Worm (Caenorhabditis elegans) whole organism, L3 larva: ENCODE results near the gene prx-19.

Experiments
- R02D3.7 ChIP-seq: fragments of 150-350 bp; optimal IDR thresholded peaks from 2 replicates; lab custom pipeline; 2014; ENCODE audit warnings: missing biosample characterization, missing genetic modification characterization
- aly-2 ChIP-seq: fragments of 150-350 bp; optimal IDR thresholded peaks from 2 replicates; lab custom pipeline; 2014; ENCODE audit warnings: missing biosample characterization, missing genetic modification characterization
- daf-12 ChIP-seq: fragments of 150-350 bp; optimal IDR thresholded peaks from 2 replicates; lab custom pipeline; 2014; ENCODE audit warnings: missing biosample characterization, missing genetic modification reagents, missing genetic modification characterization
- egl-27 ChIP-seq: sonication (generic microtip); optimal IDR thresholded peaks from 4 replicates; lab custom pipeline; 2017; ENCODE audit warnings: missing biosample characterization, missing genetic modification reagents, missing genetic modification characterization
- elt-1 ChIP-seq: fragments of 150-350 bp; optimal IDR thresholded peaks from 2 replicates; lab custom pipeline; 2014; ENCODE audit warnings: missing biosample characterization, missing genetic modification characterization
- elt-2 ChIP-seq: sonication (generic microtip); optimal IDR thresholded peaks from 2 replicates; lab custom pipeline; 2016; ENCODE audit warnings: missing genetic modification reagents, mild to moderate bottlenecking, missing genetic modification characterization, missing compliant biosample characterization
- elt-3 ChIP-seq, 3 experiments: fragments of 150-350 bp in 1 of 3; sonication (generic microtip) in 2 of 3; optimal IDR thresholded peaks; 2 replicates in 2 of 3; 4 replicates in 1 of 3; lab custom pipeline; 2014 to 2017; ENCODE audit warnings: missing biosample characterization in 3 of 3, missing genetic modification characterization in 3 of 3
- eor-1 ChIP-seq, 2 experiments: fragments of 150-350 bp; optimal IDR thresholded peaks; 2 replicates each; lab custom pipeline; 2014 to 2018; ENCODE audit warnings: missing biosample characterization in 2 of 2, missing genetic modification characterization in 2 of 2
- fkh-10 ChIP-seq: sonication (generic microtip); optimal IDR thresholded peaks from 2 replicates; lab custom pipeline; 2017; ENCODE audit warnings: missing biosample characterization, missing genetic modification reagents, missing genetic modification characterization
- fos-1 ChIP-seq: fragments of 150-350 bp; optimal IDR thresholded peaks from 2 replicates; lab custom pipeline; 2014; ENCODE audit warnings: missing biosample characterization, missing genetic modification characterization
- hmg-11 ChIP-seq: sonication (generic microtip); optimal IDR thresholded peaks from 2 replicates; lab custom pipeline; 2016; ENCODE audit warnings: missing genetic modification characterization, missing compliant biosample characterization
- jun-1 ChIP-seq: fragments of 150-350 bp; optimal IDR thresholded peaks from 2 replicates; lab custom pipeline; 2014; ENCODE audit warnings: missing biosample characterization, missing genetic modification reagents, missing genetic modification characterization
- lin-15B ChIP-seq: fragments of 150-350 bp; optimal IDR thresholded peaks from 2 replicates; lab custom pipeline; 2014; ENCODE audit warnings: missing biosample characterization, missing genetic modification characterization
- lin-39 ChIP-seq: fragments of 150-350 bp; optimal IDR thresholded peaks from 2 replicates; lab custom pipeline; 2018; ENCODE audit warnings: missing biosample characterization, missing genetic modification reagents, missing genetic modification characterization
- lsy-12 ChIP-seq: sonication (generic microtip); optimal IDR thresholded peaks from 2 replicates; lab custom pipeline; 2016; ENCODE audit warnings: mild to moderate bottlenecking, missing genetic modification characterization, missing compliant biosample characterization
- mdl-1 ChIP-seq: fragments of 150-350 bp; optimal IDR thresholded peaks from 2 replicates; lab custom pipeline; 2014; ENCODE audit warnings: missing biosample characterization, missing genetic modification characterization
- nfya-1 ChIP-seq: sonication (generic microtip); optimal IDR thresholded peaks from 2 replicates; lab custom pipeline; 2017; ENCODE audit warnings: missing genetic modification characterization, mild to moderate bottlenecking, missing compliant biosample characterization, antibody characterized with exemption, moderate library complexity; ENCODE audit not compliant: insufficient read depth
- nhr-11 ChIP-seq: fragments of 150-350 bp; optimal IDR thresholded peaks from 2 replicates; lab custom pipeline; 2014; ENCODE audit warnings: missing biosample characterization, missing genetic modification characterization
- nhr-12 ChIP-seq: fragments of 150-350 bp; optimal IDR thresholded peaks from 2 replicates; lab custom pipeline; 2014; ENCODE audit warnings: missing biosample characterization, missing genetic modification characterization
- nhr-23 ChIP-seq: fragments of 150-350 bp; optimal IDR thresholded peaks from 2 replicates; lab custom pipeline; 2014; ENCODE audit warnings: missing biosample characterization, missing genetic modification reagents, missing genetic modification characterization
- nhr-25 ChIP-seq: sonication (generic microtip); optimal IDR thresholded peaks from 2 replicates; lab custom pipeline; 2017; ENCODE audit warnings: missing biosample characterization, missing genetic modification characterization
- nhr-28 ChIP-seq: fragments of 150-350 bp; optimal IDR thresholded peaks from 2 replicates; lab custom pipeline; 2014; ENCODE audit warnings: missing biosample characterization, missing genetic modification characterization
- nhr-43 ChIP-seq: sonication (generic microtip); optimal IDR thresholded peaks from 2 replicates; lab custom pipeline; 2016; ENCODE audit warnings: mild to moderate bottlenecking, missing genetic modification characterization, missing compliant biosample characterization; ENCODE audit not compliant: poor library complexity, severe bottlenecking
- nhr-76 ChIP-seq: fragments of 150-350 bp; sonication (generic microtip); optimal IDR thresholded peaks from 5 replicates; lab custom pipeline; 2014; ENCODE audit warnings: missing biosample characterization, missing genetic modification characterization
- pha-4 ChIP-seq: fragments of 150-350 bp; optimal IDR thresholded peaks from 2 replicates; lab custom pipeline; 2014; ENCODE audit warnings: missing biosample characterization, missing genetic modification reagents, missing genetic modification characterization
- pqm-1 ChIP-seq: fragments of 150-350 bp; optimal IDR thresholded peaks from 2 replicates; lab custom pipeline; 2017; ENCODE audit warnings: missing biosample characterization, missing genetic modification characterization, inconsistent platforms
- sea-2 ChIP-seq: fragments of 150-350 bp; sonication (generic microtip); optimal IDR thresholded peaks from 4 replicates; lab custom pipeline; 2014; ENCODE audit warnings: missing biosample characterization, missing genetic modification reagents, missing genetic modification characterization
- unc-39 ChIP-seq: sonication (generic microtip); optimal IDR thresholded peaks from 4 replicates; lab custom pipeline; 2017; ENCODE audit warnings: missing biosample characterization, missing genetic modification characterization
- unc-62 ChIP-seq: fragments of 150-350 bp; sonication (generic microtip); optimal IDR thresholded peaks from 4 replicates; lab custom pipeline; 2014; ENCODE audit warnings: missing biosample characterization, missing genetic modification reagents, missing genetic modification characterization
- zag-1 ChIP-seq: fragments of 150-350 bp; optimal IDR thresholded peaks from 2 replicates; lab custom pipeline; 2014; ENCODE audit warnings: missing biosample characterization, missing genetic modification characterization
- ztf-11 ChIP-seq: fragments of 150-350 bp; optimal IDR thresholded peaks from 2 replicates; lab custom pipeline; 2014; ENCODE audit warnings: missing biosample characterization, missing genetic modification characterization
- ztf-4 ChIP-seq: fragments of 150-350 bp; optimal IDR thresholded peaks from 2 replicates; lab custom pipeline; 2014; ENCODE audit warnings: missing biosample characterization, missing genetic modification characterization

prx-19 gene

ce11 chrIII:8786077-8786476, 23.0 kb downstream of the prx-19 start, which contains the start of gene K02D10.8:
K02D10.8 (plus strand) TSS chrIII:8786377.
- TF ChIP-seq eor-1 (tag; optimal IDR thresholded peaks at IDR 0.05; lab: Kevin White, UChicago) (no peak), R02D3.7 (no peak), hmg-11 (no peak), nhr-12 (tag; lab: Kevin White, UChicago) (no peak), nhr-23 (tag; lab: Kevin White, UChicago) (no peak), nfya-1 (tag; lab: Kevin White, UChicago) (no peak), lsy-12 (tag; lab: Kevin White, UChicago) (no peak), nhr-76 (tag; lab: Kevin White, UChicago) (no peak), lin-39 (tag; lab: Kevin White, UChicago) (no peak), zag-1 (tag; lab: Kevin White, UChicago) (no peak), nhr-43 (tag; lab: Kevin White, UChicago) (no peak), sea-2 (GFP tag; lab: Kevin White, UChicago) (no peak), nhr-25 (tag; lab: Kevin White, UChicago) (no peak), egl-27 (no peak), jun-1 (tag; lab: Kevin White, UChicago) (no peak), nhr-28 (no peak), fos-1 (tag; lab: Kevin White, UChicago) (no peak), aly-2 (tag; lab: Kevin White, UChicago) (no peak)
- TF ChIP-seq, all 47 proteins: peak for 0

- peak; percentile 69 for TF ChIP-seq jun-1 (tag; lab: Kevin White, UChicago)
- peak; percentile 27 for TF ChIP-seq lin-15B (tag; lab: Kevin White, UChicago)
- TF ChIP-seq lin-39 (tag; lab: Kevin White, UChicago) = peak; percentile 80
- TF ChIP-seq nhr-11 (tag; lab: Kevin White, UChicago) = peak; percentile 36
- no peak for TF ChIP-seq egl-27
- TF ChIP-seq elt-2 (tag; lab: Kevin White, UChicago) = peak; percentile 28
- peak; percentile 71 for TF ChIP-seq mdl-1
- peak; percentile 64 for TF ChIP-seq nfya-1 (tag; lab: Kevin White, UChicago)
- peak; percentile 36 for TF ChIP-seq pqm-1 (tag; lab: Kevin White, UChicago)
- TF ChIP-seq R02D3.7 = no peak
- TF ChIP-seq nhr-76 (tag; lab: Kevin White, UChicago) = no peak
- TF ChIP-seq pha-4 = peak; percentile 96
These were observed 23.7 kb downstream of the prx-19 start for ce11 chrIII:8785426-8785825.

- TF ChIP-seq R02D3.7 (no peak), elt-3 (tag; optimal IDR thresholded peaks at IDR 0.05; lab: Kevin White, UChicago) (no peak), aly-2 (tag; lab: Kevin White, UChicago) (no peak), nhr-28 (no peak), nhr-25 (tag; lab: Kevin White, UChicago) (no peak), fos-1 (tag; lab: Kevin White, UChicago) (no peak), ztf-4 (tag; lab: Kevin White, UChicago) (no peak), nhr-12 (tag; lab: Kevin White, UChicago) (no peak), daf-12 (tag; lab: Kevin White, UChicago) (no peak), nhr-43 (tag; lab: Kevin White, UChicago) (no peak), eor-1 (tag; optimal IDR thresholded peaks at IDR 0.05; lab: Kevin White, UChicago) (no peak)
These were observed 24.6 kb downstream of the prx-19 start for ce11 chrIII:8784500-8784899.

ce11 chrIII:8782744-8783143, 26.4 kb downstream of the prx-19 start:
- TF ChIP-seq elt-1 = no peak
- peak; percentile 10 for TF ChIP-seq nhr-25 (tag; lab: Kevin White, UChicago)
- TF ChIP-seq lin-39 (tag; lab: Kevin White, UChicago) = no peak
- TF ChIP-seq unc-62 (GFP tag; lab: Kevin White, UChicago) = no peak
- TF ChIP-seq elt-2 (tag; lab: Kevin White, UChicago) = peak; percentile 74
- peak; percentile 17 for TF ChIP-seq jun-1 (tag; lab: Kevin White, UChicago)
- TF ChIP-seq ztf-11 (tag; lab: Kevin White, UChicago) = no peak
- TF ChIP-seq pqm-1 (tag; lab: Kevin White, UChicago) = peak; percentile 75
- TF ChIP-seq unc-39 (tag; lab: Kevin White, UChicago) = no peak
- no peak for TF ChIP-seq fkh-10
- no peak for TF ChIP-seq fos-1 (tag; lab: Kevin White, UChicago)
- peak; percentile 21 for TF ChIP-seq nfya-1 (tag; lab: Kevin White, UChicago)
- no peak for TF ChIP-seq aly-2 (tag; lab: Kevin White, UChicago)
- peak; percentile 6 for TF ChIP-seq pha-4
- TF ChIP-seq nhr-12 (tag; lab: Kevin White, UChicago) = no peak
- TF ChIP-seq, all 47 proteins: peak for 6
